Worm (Caenorhabditis elegans) whole organism, dauer: ENCODE data around the gene F44B9.5.

Source experiments
- unc-62 ChIP-seq: sonication (generic microtip); optimal IDR thresholded peaks from 2 replicates; lab custom pipeline; 2017; ENCODE audit warnings: missing biosample characterization, missing genetic modification reagents, missing genetic modification characterization

F44B9.5 gene

DNA sequence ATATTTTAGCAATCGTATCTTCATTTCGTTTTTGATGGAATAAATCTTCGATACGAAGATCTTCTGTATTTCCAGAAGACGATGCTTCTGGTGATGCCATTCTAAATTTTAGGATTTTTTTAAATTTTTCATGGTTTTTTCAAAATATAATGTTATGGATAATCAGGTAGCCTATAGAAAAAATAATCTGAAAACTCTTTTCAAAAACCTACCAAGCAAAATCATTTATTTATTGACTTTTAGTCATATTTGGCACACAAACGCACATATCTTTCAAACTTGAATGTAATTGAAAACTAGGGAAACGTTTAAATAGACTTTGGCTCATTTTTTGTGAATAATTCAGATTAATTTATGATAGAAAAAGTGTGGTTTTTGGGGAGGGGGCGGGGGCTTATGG, at the start of gene F44B9.5:
F44B9.5 (minus strand) TSS at position 101 of the 400 bp plus-strand sequence.
- TF ChIP-seq unc-62 (GFP tag; lab: Kevin White, UChicago): no peak

DNA sequence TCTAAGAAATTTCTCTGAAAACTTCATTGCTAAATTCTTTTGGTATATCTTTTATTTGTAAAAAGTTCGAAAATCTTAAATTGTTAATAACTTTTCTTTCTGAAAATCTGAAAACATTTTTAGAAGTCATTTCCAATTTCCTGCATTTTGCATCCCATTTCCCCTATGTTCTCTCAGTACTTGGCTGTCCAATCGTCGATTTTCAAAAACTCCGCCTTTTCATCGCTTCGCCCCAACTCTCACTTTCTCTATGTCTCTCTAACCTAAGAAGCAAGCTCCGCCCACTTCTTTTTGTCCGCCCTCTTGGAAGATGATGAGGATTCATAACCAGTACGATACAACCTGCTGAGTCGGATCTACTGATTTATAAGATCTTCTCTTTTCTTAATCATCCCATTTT, 48.8 kb upstream of the F44B9.5 start:
- TF ChIP-seq unc-62 (GFP tag; lab: Kevin White, UChicago): no peak

DNA sequence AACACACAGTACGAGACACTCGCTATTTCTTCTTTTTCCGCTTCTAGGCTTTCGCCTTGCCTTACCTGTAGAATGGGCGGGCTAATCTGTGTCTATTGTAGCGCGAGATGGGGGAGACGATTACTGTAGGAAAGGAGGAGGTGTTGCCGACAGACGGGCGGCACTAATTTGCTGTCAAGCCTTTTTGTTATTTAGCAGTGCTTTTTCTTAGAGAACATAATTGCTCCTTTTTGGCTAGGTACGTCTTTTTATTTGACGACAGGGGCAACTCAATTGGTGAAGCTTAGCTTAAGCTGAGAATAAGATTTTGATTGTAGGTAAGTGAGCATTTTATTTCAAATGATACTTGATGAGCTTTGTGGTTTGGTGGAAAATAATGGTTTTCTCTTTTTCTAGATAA, 47.3 kb upstream of the F44B9.5 start:
- no peak for TF ChIP-seq unc-62 (GFP tag; lab: Kevin White, UChicago)

DNA sequence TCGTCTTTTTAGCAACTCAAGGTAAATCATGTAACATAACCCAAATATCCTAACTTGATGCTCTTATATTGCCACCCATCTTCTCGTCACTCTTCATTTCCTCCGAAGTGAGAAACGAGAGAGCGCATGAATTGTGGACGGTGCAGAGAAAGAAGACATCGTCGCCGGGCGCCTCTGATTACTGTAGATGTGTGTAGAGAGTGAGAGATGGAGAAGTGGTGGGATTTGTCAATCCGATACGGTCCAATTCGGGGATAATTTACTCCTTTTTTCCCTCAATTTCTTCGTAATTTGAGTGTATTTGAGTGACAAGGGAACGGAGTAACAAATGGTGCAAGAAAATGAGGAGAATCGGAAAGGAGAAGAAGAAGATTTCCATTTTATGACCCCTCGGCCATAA, 44.8 kb upstream of the F44B9.5 start:
- no peak for TF ChIP-seq unc-62 (GFP tag; lab: Kevin White, UChicago)

DNA sequence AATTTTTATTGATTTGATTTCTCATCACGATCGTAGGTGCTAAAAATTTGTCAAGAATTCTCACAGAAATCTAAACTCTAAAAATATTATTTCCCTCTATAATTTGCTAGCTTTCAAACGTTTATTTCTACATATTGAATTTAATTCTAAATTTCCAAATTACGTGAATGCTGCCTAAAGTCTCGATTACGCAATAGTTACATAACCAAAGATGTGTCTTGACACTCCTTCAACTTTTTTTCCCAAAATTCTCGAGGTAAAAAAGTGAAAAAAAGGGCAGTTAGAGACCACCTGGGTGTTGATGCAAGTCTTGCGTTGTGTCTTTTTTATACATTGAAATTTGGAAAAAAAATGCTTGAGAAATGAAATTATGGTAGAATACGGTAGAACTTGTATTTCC, 35.5 kb upstream of the F44B9.5 start:
- TF ChIP-seq unc-62 (GFP tag; lab: Kevin White, UChicago): no peak

DNA sequence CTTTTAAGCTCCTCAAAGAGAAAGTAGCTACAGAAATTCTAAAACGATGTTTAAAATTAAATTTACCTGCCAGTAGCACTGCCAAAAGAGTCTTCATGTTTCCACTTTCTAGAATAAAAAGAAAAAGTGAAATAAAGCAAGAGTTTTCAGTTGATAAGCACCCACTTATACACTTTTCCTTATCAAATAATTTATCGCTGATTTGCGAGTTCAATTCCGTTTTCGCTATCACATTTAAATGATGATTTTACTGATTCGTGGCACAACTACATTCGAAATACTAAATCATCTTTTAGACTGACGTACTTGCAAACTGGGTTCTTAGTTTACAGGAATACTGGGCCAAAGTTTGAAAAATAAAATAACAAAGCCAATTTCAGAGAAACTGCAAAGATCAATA, 34.6 kb upstream of the F44B9.5 start, which contains the start of gene K12H4.7:
K12H4.7 (minus strand) TSS at position 138 of the 400 bp plus-strand sequence.
- no peak for TF ChIP-seq unc-62 (GFP tag; lab: Kevin White, UChicago)

DNA sequence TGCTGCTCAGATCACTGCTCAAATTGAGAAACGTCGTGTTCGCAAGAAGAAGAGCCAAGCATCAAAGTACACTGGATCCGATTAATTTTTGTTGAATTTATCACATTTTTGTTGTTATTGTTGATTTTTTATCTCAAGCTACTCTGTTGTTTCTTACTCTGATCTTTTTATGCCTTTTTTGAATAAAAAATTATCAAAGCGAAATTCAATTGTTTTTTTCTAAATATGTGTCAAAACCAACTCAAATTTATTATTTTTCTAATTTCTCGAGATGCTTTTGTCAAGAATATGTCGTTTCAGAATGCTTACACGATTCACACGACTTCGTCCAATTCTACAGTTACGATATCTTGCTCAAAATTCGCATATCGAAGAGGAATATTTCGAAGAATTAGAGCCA, 31.1 kb upstream of the F44B9.5 start, which contains the start of gene K12H4.2:
K12H4.2 (plus strand) TSS at position 301 of the 400 bp plus-strand sequence.
- no peak for TF ChIP-seq unc-62 (GFP tag; lab: Kevin White, UChicago)

DNA sequence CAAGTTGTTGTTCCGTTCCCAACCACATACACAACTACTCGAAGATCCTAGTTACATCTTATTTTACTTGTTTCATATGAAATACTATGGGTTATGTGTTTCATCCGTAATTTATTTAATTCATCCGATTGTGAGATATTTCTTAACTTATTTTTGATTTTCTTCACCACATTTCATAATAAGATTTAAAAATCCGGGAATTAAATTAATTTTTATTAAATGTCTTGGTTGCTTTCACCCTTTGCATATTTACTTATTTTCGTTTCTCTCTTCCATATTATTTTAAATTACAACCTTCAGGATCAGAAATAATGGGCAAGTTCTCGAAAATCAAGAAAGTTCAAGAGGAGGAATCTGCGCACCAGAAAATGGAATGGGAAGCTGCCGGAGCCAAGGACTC, 29.4 kb upstream of the F44B9.5 start, which contains the start of gene K12H4.3:
K12H4.3 (plus strand) TSS at position 301 of the 400 bp plus-strand sequence.
- no peak for TF ChIP-seq unc-62 (GFP tag; lab: Kevin White, UChicago)

DNA sequence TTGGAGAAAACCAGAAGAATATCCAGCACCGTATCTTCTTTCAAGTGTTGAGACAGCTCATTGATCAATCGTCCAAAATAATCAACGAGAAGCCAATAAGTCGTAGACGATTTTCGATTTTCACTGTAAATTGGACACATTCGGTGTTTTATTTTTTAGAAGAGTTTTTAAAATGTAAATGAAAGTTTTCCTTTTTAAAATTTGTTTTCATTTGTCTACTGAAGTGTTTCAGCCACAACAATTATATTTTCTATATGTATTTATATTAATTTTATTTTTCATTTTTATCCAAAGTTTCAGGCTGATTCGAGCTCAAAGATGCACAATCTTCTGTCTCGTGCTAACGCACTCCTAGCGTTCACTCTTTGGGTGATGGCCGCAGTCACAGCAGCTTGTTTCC, 28.4 kb upstream of the F44B9.5 start, which contains the start of gene spcs-3:
spcs-3 (plus strand) TSS at position 301 of the 400 bp plus-strand sequence.
- no peak for TF ChIP-seq unc-62 (GFP tag; lab: Kevin White, UChicago)

DNA sequence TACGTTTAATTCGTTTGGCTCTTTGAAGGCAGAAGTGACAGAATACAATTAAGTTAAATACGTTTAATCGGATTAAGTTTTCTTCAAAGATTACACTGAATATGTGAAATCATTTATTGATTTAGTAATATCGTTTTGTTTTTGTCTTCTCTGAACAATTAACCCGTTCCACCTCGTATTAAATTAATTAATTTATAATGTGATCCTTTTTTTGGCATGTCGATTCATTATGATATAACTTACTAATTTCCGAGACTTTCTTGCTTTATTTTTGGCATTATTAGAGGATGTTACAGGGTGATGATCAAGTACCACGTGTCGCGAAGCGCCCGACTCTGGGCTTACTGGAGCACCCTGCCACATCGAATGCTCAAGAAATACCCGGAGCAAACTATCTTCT, 27.8 kb upstream of the F44B9.5 start, which contains the start of gene K12H4.5:
K12H4.5 (plus strand) TSS at position 301 of the 400 bp plus-strand sequence.
- TF ChIP-seq unc-62 (GFP tag; lab: Kevin White, UChicago): no peak

DNA sequence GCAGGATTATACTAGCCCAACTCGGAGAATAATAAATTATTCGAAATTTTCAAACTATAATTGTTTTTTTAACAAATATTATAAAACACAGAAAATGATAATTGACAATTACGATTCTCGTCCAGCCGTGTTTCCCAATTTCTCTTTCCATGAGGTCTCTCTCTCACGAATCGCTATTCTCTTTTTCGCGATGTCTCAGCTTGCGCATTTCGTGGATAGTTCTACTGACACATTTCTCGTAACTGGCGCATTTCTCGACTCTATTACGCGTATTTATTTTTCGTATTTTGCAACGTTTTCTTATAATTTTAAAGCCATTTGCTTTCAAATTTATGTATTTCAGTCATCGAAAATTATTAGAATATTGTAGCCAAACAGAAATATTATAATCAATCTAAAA, 27.4 kb upstream of the F44B9.5 start:
- no peak for TF ChIP-seq unc-62 (GFP tag; lab: Kevin White, UChicago)

DNA sequence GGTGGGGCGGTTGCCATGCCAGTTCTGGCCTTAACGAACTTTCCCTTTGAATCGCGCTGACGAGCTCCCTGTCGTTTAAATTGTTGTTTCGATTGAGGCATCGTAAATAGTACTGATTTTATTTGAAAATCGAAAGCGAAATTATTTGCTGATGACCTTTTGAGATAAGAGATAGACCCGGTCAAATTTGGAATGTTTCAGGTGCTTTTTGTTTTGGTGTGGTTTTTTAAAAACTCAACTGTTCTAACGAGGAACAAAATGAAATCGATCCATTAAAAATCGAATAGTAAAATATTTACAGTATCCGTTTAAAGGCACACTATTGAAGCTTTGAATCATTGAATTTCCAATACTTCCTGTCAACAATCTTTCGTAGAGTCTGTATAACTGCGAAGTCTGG, 26.4 kb upstream of the F44B9.5 start, which contains the start of gene K12H4.6:
K12H4.6 (minus strand) TSS at position 101 of the 400 bp plus-strand sequence.
- no peak for TF ChIP-seq unc-62 (GFP tag; lab: Kevin White, UChicago)

DNA sequence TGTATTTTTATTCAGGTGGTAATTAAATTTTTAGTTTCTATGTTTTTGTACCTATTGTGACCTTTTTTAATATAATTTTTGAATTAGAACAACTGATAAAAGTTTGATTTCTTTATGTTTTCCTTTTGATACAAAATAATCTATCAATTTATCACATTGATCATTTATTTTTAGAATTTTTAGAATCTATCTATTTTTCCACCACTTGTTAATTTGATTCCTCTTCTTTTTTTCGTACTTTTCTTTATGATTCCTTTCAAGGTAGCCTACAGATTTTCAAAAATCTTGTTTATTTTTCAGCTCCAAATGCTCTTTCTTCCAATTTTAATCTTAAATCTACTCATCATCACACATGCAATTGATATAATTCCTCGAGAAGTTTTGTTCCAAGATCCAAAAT, 21.6 kb upstream of the F44B9.5 start, which contains the start of gene dpf-6:
dpf-6 (plus strand) TSS at position 301 of the 400 bp plus-strand sequence.
- TF ChIP-seq unc-62 (GFP tag; lab: Kevin White, UChicago): no peak

DNA sequence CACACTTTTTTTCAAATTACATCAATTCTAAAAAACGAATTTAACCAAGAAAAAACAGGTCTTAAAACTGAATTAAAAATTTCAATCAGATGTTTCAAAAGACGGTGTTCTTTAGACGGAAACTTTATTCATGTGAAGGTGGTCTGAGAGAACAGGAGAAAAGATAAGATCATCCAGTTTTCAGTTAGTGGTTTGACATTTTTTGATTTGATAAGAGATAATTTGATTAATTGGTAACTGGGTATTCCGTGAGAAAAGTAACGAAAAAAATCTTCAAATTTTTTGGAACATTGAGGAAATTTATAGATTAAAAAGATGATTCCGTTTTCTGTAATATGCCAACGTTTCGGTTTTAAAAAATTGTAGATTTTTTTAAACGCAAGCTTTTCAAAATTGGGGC, 20.2 kb upstream of the F44B9.5 start:
- no peak for TF ChIP-seq unc-62 (GFP tag; lab: Kevin White, UChicago)

DNA sequence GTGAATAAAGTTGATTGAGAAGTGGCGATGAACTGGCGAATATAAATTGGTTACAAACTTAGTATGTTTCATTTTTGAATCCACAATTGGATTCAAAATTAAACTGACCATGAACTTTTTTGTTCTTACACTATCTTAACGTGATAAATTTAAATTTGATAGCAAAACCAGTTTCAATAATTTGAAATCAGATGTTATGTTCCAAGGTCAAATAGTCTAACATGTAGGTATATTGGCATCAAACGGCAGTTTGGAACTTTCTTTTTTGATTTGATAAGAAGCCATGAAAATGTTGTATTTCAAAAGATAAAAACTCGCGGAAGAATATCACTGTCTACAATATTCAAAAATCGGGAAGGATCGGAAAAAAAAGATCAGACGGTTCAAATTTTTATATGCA, 19.7 kb upstream of the F44B9.5 start:
- TF ChIP-seq unc-62 (GFP tag; lab: Kevin White, UChicago): no peak

DNA sequence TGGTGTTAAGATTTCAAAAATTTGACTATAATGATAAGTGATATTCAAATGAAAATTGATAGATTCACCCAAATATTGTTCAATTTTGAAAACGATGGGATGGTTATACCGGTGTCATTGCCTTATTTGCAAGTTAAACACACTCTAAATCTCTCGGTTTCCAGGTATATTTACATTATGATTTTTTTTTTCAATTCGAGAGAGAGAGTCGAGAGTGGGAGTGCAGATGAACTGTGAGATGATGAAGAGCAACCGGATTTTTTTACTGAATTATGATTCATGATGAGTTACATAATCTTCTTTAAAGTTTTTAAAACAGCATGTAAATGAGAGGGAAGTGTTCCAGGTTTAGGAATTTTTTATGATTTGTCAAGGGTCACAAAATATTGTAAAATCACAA, 17.2 kb upstream of the F44B9.5 start, which contains the start of gene F44B9.10:
F44B9.10 (minus strand) TSS at position 101 of the 400 bp plus-strand sequence.
- no peak for TF ChIP-seq unc-62 (GFP tag; lab: Kevin White, UChicago)

DNA sequence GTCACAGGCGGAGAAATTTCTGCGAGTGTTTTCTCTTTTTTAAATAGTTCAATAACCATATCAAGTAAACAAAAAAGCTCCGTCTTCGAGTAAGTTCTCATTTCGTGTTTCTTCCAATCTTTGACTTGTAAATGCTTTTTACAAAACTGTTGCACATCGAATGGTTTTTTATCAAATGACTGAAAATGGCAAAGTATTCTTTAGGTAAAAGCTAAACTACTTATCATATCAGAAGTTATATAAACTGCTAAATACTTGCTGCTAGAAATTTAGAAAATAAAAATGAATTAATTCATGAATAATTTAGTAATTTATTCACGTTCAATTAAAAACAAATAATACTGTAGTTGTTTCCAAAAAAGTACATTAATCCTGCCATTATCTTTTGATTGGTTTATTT, 14.6 kb upstream of the F44B9.5 start, which contains the start of gene F44B9.9:
F44B9.9 (minus strand) TSS at position 101 of the 400 bp plus-strand sequence.
- no peak for TF ChIP-seq unc-62 (GFP tag; lab: Kevin White, UChicago)
